Worm (Caenorhabditis elegans) whole organism, L4/young adult: ENCODE results near the gene fbxb-96.

Experiments
- W03F9.2 ChIP-seq: fragments of 150-350 bp; optimal IDR thresholded peaks from 2 replicates; lab custom pipeline; 2014; ENCODE audit warnings: missing biosample characterization, missing genetic modification characterization
- dao-5 ChIP-seq: sonication (generic microtip); optimal IDR thresholded peaks from 2 replicates; lab custom pipeline; 2016; ENCODE audit warnings: missing genotype, missing genetic modification characterization, moderate library complexity, missing compliant biosample characterization
- him-1 ChIP-seq: sonication (generic microtip); optimal IDR thresholded peaks from 2 replicates; lab custom pipeline; 2016; ENCODE audit warnings: missing genotype, missing genetic modification reagents, missing genetic modification characterization, missing compliant biosample characterization

Gene fbxb-96

DNA sequence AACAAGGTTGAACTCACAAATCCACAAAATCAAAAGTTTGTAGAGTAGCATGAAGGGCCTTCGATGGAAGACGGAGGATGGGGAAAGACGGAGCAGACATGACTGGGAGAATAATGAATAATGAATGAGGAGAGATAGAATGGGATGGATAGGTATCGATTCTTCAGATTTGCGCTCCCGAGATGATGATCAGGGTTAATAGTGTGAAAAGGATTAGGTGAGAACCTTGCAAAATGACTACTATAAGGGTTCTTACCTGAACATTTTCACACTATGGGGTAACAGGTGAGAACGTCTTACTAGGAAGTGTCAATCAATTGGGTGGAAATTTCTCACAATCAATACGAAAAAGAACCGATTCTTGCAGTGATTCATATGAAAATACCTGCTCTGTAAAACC, at the start of gene fbxb-96:
Gene fbxb-96, minus strand, starts transcription at position 101 of the 400 bp plus-strand sequence.
- TF ChIP-seq W03F9.2 (tag; lab: Kevin White, UChicago): no peak
- no peak for TF ChIP-seq dao-5 (tag; lab: Kevin White, UChicago)
- TF ChIP-seq him-1: no peak

DNA sequence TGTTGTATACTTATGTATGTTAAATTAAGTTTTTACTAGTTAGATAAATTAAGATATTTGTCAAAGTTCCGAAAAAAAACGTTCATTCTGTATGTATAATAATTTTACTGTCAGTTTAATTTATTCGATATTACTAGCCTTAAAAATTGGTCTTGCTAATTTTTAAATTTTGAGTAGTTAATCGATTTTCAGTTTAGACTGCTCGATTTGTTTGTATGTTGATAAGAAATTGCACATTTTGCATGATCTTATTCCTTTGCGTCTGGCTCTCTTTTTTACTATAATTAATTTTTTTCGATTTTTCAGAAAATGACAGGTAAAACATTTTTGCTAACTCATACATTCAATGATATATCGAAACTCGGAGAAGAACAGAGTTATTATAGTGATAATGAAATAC, 49.7 kb upstream of the fbxb-96 start, which contains the start of gene math-24:
Gene math-24, plus strand, starts transcription at position 301 of the 400 bp plus-strand sequence.
- TF ChIP-seq him-1 (no peak), W03F9.2 (tag; lab: Kevin White, UChicago) (no peak), dao-5 (tag; lab: Kevin White, UChicago) (no peak)

- TF ChIP-seq W03F9.2 (tag; lab: Kevin White, UChicago): no peak
These were observed 47.7 kb upstream of the fbxb-96 start, which contains the start of gene C46F9.6 for ce11 chrII:1897936-1898335. C46F9.6 (plus strand) TSS chrII:1898236.

- TF ChIP-seq W03F9.2 (tag; lab: Kevin White, UChicago): no peak
- TF ChIP-seq him-1: no peak
- TF ChIP-seq dao-5 (tag; lab: Kevin White, UChicago): no peak
These were observed 45.6 kb upstream of the fbxb-96 start, which contains the start of gene math-25 for ce11 chrII:1895762-1896161. math-25 (plus strand) TSS chrII:1896062.

- no peak for TF ChIP-seq him-1
These were observed 45.1 kb upstream of the fbxb-96 start, which contains the start of gene C46F9.5 for ce11 chrII:1895278-1895677. C46F9.5 (plus strand) TSS chrII:1895578.

DNA sequence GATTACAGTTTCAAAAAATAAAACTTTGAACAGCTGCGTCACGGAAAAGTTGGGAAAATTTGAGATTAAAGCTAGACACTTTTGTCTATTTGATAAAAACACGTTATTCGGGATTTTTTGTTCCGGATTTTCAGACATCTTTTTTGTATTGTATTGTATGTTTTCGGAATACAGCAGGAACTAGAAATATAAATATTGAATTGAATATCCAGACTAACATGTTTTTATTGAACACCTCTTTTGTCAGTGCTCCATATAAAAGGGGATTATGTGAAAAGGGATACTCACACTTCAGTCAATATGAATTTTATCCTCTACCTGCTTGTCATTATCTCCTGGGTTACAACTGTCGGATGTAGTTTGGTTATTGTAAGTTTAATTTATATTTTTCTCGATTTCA, 43.7 kb upstream of the fbxb-96 start, which contains the start of gene C16C4.1:
Gene C16C4.1, plus strand, starts transcription at position 301 of the 400 bp plus-strand sequence.
- TF ChIP-seq dao-5 (tag; lab: Kevin White, UChicago) (no peak), him-1 (no peak), W03F9.2 (tag; lab: Kevin White, UChicago) (no peak)

DNA sequence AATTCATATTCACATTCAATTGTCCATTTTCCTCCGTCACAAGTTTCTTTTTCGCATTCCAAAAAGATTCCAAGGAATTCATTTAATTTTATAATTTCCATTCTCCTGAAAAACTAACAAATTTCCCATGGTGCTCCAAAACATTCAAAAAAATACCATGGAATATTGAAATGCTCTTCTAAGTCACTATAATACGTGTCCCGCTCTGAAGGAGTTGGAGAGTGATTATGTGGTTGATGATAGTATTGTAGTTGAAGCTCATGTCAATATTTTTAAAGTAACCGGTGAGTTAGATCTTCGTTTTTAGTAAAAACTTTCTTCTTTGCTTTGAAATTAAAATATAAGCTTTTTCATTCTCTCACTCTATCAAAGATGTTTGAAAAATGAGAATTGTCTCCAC, 40.5 kb upstream of the fbxb-96 start, which contains the start of gene math-9:
Gene math-9, minus strand, starts transcription at position 101 of the 400 bp plus-strand sequence.
- no peak for TF ChIP-seq W03F9.2 (tag; lab: Kevin White, UChicago)
- no peak for TF ChIP-seq dao-5 (tag; lab: Kevin White, UChicago)
- TF ChIP-seq him-1: no peak

DNA sequence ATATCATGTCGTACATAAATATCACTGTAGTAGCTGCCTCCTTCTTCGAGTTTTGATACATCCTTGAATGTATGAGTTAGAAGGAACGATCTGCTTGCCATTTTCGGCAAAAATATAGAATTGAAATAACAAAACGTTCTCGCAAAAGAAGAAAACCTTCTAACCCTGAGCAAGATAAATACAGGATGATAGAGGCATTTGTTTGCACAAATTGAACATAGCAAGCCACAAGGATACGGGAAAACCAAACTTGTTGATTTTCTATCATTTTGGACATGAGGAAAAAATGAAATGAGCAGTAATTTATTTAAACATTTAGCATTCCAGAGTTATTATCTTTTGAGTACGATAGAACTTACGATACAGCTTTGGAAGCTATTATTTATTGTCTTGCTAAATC, 38.9 kb upstream of the fbxb-96 start, which contains the start of gene math-8:
Gene math-8, minus strand, starts transcription at position 101 of the 400 bp plus-strand sequence.
- no peak for TF ChIP-seq W03F9.2 (tag; lab: Kevin White, UChicago)
- TF ChIP-seq dao-5 (tag; lab: Kevin White, UChicago): no peak
- no peak for TF ChIP-seq him-1

DNA sequence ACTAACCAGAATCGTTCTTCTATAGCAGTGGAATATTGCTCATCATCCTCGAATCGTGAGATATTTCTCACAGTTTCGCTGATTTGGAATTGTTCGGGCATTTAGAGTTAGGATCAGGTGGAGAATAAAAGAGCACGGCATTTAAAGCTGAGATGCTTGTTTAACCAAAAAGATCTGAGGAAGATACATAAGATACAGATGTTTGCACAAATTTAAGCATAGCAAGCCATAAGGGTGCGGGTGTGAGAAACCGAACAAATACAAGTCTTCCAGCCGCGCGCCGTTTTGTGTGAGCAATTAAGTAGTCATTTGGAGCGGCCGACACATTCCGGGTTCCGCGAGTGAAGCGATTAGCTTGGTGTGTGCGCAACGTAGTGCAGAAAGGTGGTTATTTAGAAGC, 36.2 kb upstream of the fbxb-96 start, which contains the start of gene math-7:
Gene math-7, minus strand, starts transcription at position 101 of the 400 bp plus-strand sequence.
- no peak for TF ChIP-seq dao-5 (tag; lab: Kevin White, UChicago)
- no peak for TF ChIP-seq him-1
- no peak for TF ChIP-seq W03F9.2 (tag; lab: Kevin White, UChicago)

DNA sequence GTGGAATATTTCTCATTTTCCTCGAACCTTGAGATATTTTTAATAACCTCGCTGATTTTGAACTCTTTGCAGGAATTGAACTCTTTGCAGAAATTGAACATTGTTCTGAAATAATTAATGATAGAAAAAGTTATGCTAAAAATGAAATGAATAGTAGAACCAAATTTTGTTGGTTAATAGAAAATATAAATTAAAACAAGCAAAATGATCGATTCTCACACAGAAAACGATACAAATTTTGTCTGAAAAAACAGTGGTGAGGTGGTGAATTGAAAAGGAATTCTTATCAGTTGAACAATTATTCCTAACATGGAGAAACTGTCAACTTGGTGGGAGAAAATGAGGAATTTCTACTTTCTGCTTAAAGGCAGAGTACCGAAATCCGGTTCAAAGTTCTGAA, 34.4 kb upstream of the fbxb-96 start, which contains the start of gene math-6:
Gene math-6, minus strand, starts transcription at position 101 of the 400 bp plus-strand sequence.
- no peak for TF ChIP-seq dao-5 (tag; lab: Kevin White, UChicago)
- TF ChIP-seq him-1: no peak
- no peak for TF ChIP-seq W03F9.2 (tag; lab: Kevin White, UChicago)

DNA sequence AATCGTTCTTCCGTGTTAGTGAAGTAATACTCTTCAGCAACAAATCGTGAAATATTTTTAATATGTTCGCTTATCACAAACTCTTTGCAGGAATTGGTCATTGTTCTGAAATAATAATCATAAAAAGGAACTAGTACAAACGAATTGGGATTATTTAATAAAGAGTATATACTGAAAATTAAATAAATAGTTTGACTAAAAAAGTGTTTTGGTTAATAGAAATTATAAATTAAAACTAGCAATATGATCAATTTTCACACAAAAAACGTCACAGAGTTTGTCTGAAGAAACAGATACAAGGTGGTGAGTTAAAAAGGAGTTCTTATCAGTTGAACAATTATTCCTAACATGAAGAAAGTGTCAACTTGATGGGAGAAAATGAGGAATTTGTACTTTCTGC, 32.5 kb upstream of the fbxb-96 start, which contains the start of gene math-5:
Gene math-5, minus strand, starts transcription at position 101 of the 400 bp plus-strand sequence.
- TF ChIP-seq him-1 (no peak), dao-5 (tag; lab: Kevin White, UChicago) (no peak), W03F9.2 (tag; lab: Kevin White, UChicago) (no peak)

ce11 chrII:1878663-1879062, 28.5 kb upstream of the fbxb-96 start, which contains the start of gene math-16:
math-16 (minus strand) TSS chrII:1878763.
- TF ChIP-seq W03F9.2 (tag; lab: Kevin White, UChicago): no peak
- TF ChIP-seq dao-5 (tag; lab: Kevin White, UChicago): no peak
- no peak for TF ChIP-seq him-1

- no peak for TF ChIP-seq dao-5 (tag; lab: Kevin White, UChicago)
- no peak for TF ChIP-seq him-1
- TF ChIP-seq W03F9.2 (tag; lab: Kevin White, UChicago): no peak
These were observed 25.5 kb upstream of the fbxb-96 start, which contains the start of gene math-13 for ce11 chrII:1875658-1876057. math-13 (plus strand) TSS chrII:1875958.

DNA sequence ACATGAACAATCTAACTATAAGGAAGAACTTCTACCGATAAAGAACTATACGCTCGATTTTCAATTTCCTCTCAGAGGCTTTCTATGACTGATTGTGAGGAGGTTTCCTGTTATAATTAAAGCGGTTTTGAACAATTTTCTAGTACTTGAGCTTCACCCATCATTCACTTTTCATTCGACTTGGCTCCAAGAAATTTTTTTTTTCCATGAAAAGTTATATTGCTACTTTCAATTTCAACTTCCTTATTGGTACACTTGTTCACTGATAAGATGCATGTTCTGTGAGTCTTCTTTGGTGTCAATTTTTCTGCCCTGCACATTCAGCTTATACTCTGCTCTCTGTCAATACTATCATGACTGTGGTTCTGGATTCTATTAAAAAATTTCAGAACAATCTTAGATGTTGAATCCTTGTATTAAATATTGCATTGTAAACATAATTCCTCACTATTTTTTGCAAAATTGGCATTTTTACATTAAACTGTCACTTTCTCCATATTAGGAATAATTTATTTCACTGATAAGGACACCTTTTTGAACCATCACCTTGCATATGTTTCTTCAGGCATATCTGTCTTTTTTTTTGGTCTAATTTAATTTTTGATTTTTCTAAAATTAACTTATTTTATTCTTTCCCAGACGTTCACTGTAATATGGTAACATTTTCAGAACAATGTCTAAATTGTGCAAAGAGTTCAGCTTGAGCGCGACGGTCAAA, 20.8 kb upstream of the fbxb-96 start, which contains the start of gene math-10:
Gene math-10, plus strand, starts transcription at position 668 of the 718 bp plus-strand sequence.
- TF ChIP-seq him-1: no peak
- TF ChIP-seq W03F9.2 (tag; lab: Kevin White, UChicago): no peak
- TF ChIP-seq dao-5 (tag; lab: Kevin White, UChicago): no peak
